Fruit fly (Drosophila melanogaster): ENCODE data around the gene CG15386.
A peak's percentile ranks its signal among the peaks of the same experiment; 100 is the strongest.

Gene CG15386

dm6 chr2L:2214004-2214403, 3.0 kb downstream of the CG15386 start, which contains the start of the genes Uch and CG34174 (continued):
- TF ChIP-seq grau (tag; optimal IDR thresholded peaks at IDR 0.05) (peak; percentile 34), ranshi (GFP tag; IDR thresholded peaks at IDR 0.05) (no peak), ATbp (GFP tag; optimal IDR thresholded peaks at IDR 0.05) (no peak), CG3281 (GFP tag; optimal IDR thresholded peaks at IDR 0.05) (peak; percentile 28), mam (GFP tag; optimal IDR thresholded peaks at IDR 0.05) (peak; percentile 0), CG17186 (GFP tag; optimal IDR thresholded peaks at IDR 0.05) (peak; percentile 24), CG14014 (GFP tag; IDR thresholded peaks at IDR 0.05) (no peak), HmgZ (tag; optimal IDR thresholded peaks at IDR 0.05) (peak; percentile 65), zen (tag; optimal IDR thresholded peaks at IDR 0.05) (peak; percentile 46), mirr (GFP tag; optimal IDR thresholded peaks at IDR 0.05) (no peak), Dp (GFP tag; optimal IDR thresholded peaks at IDR 0.05) (peak; percentile 50), ewg (GFP tag; optimal IDR thresholded peaks at IDR 0.05) (peak; percentile 25), HLH4C (GFP tag; IDR thresholded peaks at IDR 0.05; ENCODE audit: partially characterized antibody) (peak; percentile 73), Scr (GFP tag; IDR thresholded peaks at IDR 0.05; ENCODE audit: partially characterized antibody) (peak; percentile 78), Bteb2 (GFP tag; optimal IDR thresholded peaks at IDR 0.05) (peak; percentile 3), CG8359 (GFP tag; optimal IDR thresholded peaks at IDR 0.05; ENCODE audit: borderline replicate concordance) (no peak), Max (GFP tag; optimal IDR thresholded peaks at IDR 0.05) (peak; percentile 20), YL-1 (GFP tag; optimal IDR thresholded peaks at IDR 0.05) (peak; percentile 37), CG2129 (GFP tag; IDR thresholded peaks at IDR 0.05; ENCODE audit: partially characterized antibody) (no peak; the same call in 1 of the 2 replicates), Stat92E (GFP tag; optimal IDR thresholded peaks at IDR 0.05) (peak in 1 of 3 experiments; percentile 23), cad (GFP tag; optimal IDR thresholded peaks at IDR 0.05) (no peak), danr (GFP tag; IDR thresholded peaks at IDR 0.05) (no peak), tin (GFP tag; optimal IDR thresholded peaks at IDR 0.05) (peak; percentile 7), unc-4 (GFP tag; IDR thresholded peaks at IDR 0.05; ENCODE audit: partially characterized antibody) (peak; percentile 77), CG10959 (GFP tag; IDR thresholded peaks at IDR 0.05) (no peak), nerfin-1 (tag; optimal IDR thresholded peaks at IDR 0.05) (peak; percentile 24), CG16813 (GFP tag; IDR thresholded peaks at IDR 0.05; ENCODE audit: partially characterized antibody) (peak; percentile 70), CG8765 (GFP tag; IDR thresholded peaks at IDR 0.05) (no peak), gro (GFP tag; optimal IDR thresholded peaks at IDR 0.05) (peak; percentile 9), bbx (GFP tag; IDR thresholded peaks at IDR 0.05; ENCODE audit: partially characterized antibody) (peak; percentile 47), Sry-δ (GFP tag; optimal IDR thresholded peaks at IDR 0.05) (peak; percentile 70), B-H2 (GFP tag; optimal IDR thresholded peaks at IDR 0.05) (peak; percentile 38), CG2120 (GFP tag; optimal IDR thresholded peaks at IDR 0.05) (peak; percentile 5), zen2 (GFP tag; IDR thresholded peaks at IDR 0.05; ENCODE audit: partially characterized antibody) (peak; percentile 65; the same call in 2 of the 3 replicates), CG6791 (GFP tag; IDR thresholded peaks at IDR 0.05; ENCODE audit: partially characterized antibody) (peak; percentile 65), zfh2 (GFP tag; optimal IDR thresholded peaks at IDR 0.05) (peak; percentile 1), exex (tag; optimal IDR thresholded peaks at IDR 0.05) (peak; percentile 15), inv (GFP tag; IDR thresholded peaks at IDR 0.05; ENCODE audit: partially characterized antibody) (peak; percentile 46; the same call in 1 of the 2 replicates), knrl (GFP tag; IDR thresholded peaks at IDR 0.05; ENCODE audit: partially characterized antibody) (peak; percentile 80), CG4707 (GFP tag; optimal IDR thresholded peaks at IDR 0.05) (no peak), pzg (GFP tag; optimal IDR thresholded peaks at IDR 0.05) (peak; percentile 78), Hsf (GFP tag; optimal IDR thresholded peaks at IDR 0.05) (peak; percentile 1), CG3847 (GFP tag; IDR thresholded peaks at IDR 0.05) (peak; percentile 63), BtbVII (GFP tag; optimal IDR thresholded peaks at IDR 0.05) (peak; percentile 15), CG18262 (tag; optimal IDR thresholded peaks at IDR 0.05) (peak; percentile 28), abd-A (tag; optimal IDR thresholded peaks at IDR 0.05) (peak; percentile 29), sens (GFP tag) (peak; percentile 81), CG30403 (GFP tag; optimal IDR thresholded peaks at IDR 0.05) (peak; percentile 21), Fer1 (GFP tag; optimal IDR thresholded peaks at IDR 0.05) (peak; percentile 45)

Measured in whole organism, embryonic.